Worm (Caenorhabditis elegans): Measurements from ENCODE around the gene T11F9.14.

DNA sequence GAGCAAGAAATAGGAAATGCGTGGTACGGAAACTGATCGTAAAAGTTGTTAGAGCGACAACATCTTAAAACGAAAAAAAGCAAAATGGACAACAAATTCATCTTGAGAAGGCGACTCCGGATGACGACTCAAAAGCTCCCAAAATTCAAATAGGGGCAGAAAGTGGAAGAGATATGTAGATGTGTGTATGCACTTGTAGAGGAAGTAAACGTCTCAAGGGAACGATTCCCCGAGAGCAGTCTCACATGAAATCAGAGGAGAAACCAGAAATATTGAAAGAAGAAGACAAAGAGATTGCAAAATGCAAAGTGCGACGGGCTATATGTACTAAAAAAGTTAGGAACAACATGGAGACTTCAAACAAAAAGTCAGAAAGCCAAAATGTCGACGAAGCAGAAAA is 37.1 kb downstream of the T11F9.14 start, which contains the start of gene F57B7.2:
- TF ChIP-seq ceh-82 (tag; optimal IDR thresholded peaks at IDR 0.05) (no peak), unc-62 (GFP tag; optimal IDR thresholded peaks at IDR 0.05) (no peak), alr-1 (tag; optimal IDR thresholded peaks at IDR 0.05) (no peak)
